Fruit fly (Drosophila melanogaster) whole organism, embryonic: ENCODE results near the gene und.

Experiments
- Antp ChIP-seq: fragments of 200-800 bp; sonication (Bioruptor generic); optimal IDR thresholded peaks from 3 replicates; lab custom pipeline; 2016; ENCODE audit warnings: missing biosample characterization, missing genetic modification characterization
- Asciz ChIP-seq: fragments of 200-800 bp; sonication (Bioruptor generic); optimal IDR thresholded peaks from 2 replicates; lab custom pipeline; 2017; ENCODE audit warnings: missing biosample characterization, mild to moderate bottlenecking, missing genetic modification characterization, missing genetic modification reagents
- B-H1 ChIP-seq: fragments of 200-800 bp; sonication (Bioruptor generic); IDR thresholded peaks from 3 replicates; pipeline ENCODE4 v1.3.6; 2022; ENCODE audit warnings: missing biosample characterization, missing genetic modification characterization
- BEAF-32 ChIP-seq: fragments of 200-800 bp; sonication (Bioruptor generic); optimal IDR thresholded peaks from 3 replicates; lab custom pipeline; 2017; ENCODE audit warnings: missing biosample characterization, missing genetic modification characterization, mild to moderate bottlenecking, moderate library complexity, missing genetic modification reagents
- CG10543 ChIP-seq: fragments of 200-800 bp; sonication (Bioruptor generic); optimal IDR thresholded peaks from 3 replicates; lab custom pipeline; 2017; ENCODE audit warnings: missing biosample characterization, mild to moderate bottlenecking, missing genetic modification characterization, moderate library complexity
- CG14050 ChIP-seq: fragments of 200-800 bp; sonication (Bioruptor generic); IDR thresholded peaks from 3 replicates; pipeline ENCODE4 v1.3.6; 2022; ENCODE audit warnings: missing biosample characterization, missing genetic modification characterization
- CG14441 ChIP-seq: fragments of 200-800 bp; sonication (Bioruptor generic); IDR thresholded peaks from 2 replicates; pipeline ENCODE4 v1.3.6; 2022; ENCODE audit warnings: missing biosample characterization, missing genetic modification characterization
- CG14667 ChIP-seq: fragments of 200-800 bp; sonication (Bioruptor generic); IDR thresholded peaks from 2 replicates; pipeline ENCODE4 v1.3.6; 2022; ENCODE audit warnings: missing biosample characterization, missing genetic modification characterization
- CG17568 ChIP-seq: fragments of 200-800 bp; sonication (Bioruptor generic); optimal IDR thresholded peaks from 2 replicates; lab custom pipeline; 2018; ENCODE audit warnings: missing biosample characterization, mild to moderate bottlenecking, missing genetic modification characterization, moderate library complexity
- CG17612 ChIP-seq: fragments of 200-800 bp; sonication (Bioruptor generic); IDR thresholded peaks from 2 replicates; pipeline ENCODE4 v1.3.6; 2022; ENCODE audit warnings: missing biosample characterization, missing genetic modification characterization
- CG1792 ChIP-seq: fragments of 200-800 bp; sonication (Bioruptor generic); optimal IDR thresholded peaks from 2 replicates; lab custom pipeline; 2016; ENCODE audit warnings: missing biosample characterization, missing genetic modification characterization
- CG2678 ChIP-seq: fragments of 200-800 bp; sonication (Bioruptor generic); optimal IDR thresholded peaks from 3 replicates; lab custom pipeline; 2019; ENCODE audit warnings: missing biosample characterization, mild to moderate bottlenecking, missing genetic modification characterization, moderate library complexity
- CG34224 ChIP-seq: fragments of 200-800 bp; sonication (Bioruptor generic); IDR thresholded peaks from 3 replicates; pipeline ENCODE4 v1.3.6; 2022; ENCODE audit warnings: missing biosample characterization, missing genetic modification characterization; ENCODE audit not compliant: partially characterized antibody
- CG4360 ChIP-seq: fragments of 200-800 bp; sonication (Bioruptor generic); IDR thresholded peaks from 2 replicates; pipeline ENCODE4 v1.3.6; 2022; ENCODE audit warnings: missing biosample characterization, missing genetic modification characterization
- CG4854 ChIP-seq: fragments of 200-800 bp; sonication (Bioruptor generic); optimal IDR thresholded peaks from 2 replicates; lab custom pipeline; 2016; ENCODE audit warnings: missing biosample characterization, missing genetic modification characterization, inconsistent platforms
- CG5953 ChIP-seq: fragments of 200-800 bp; sonication (Bioruptor generic); IDR thresholded peaks from 2 replicates; pipeline ENCODE4 v1.3.6; 2022; ENCODE audit warnings: missing biosample characterization, missing genetic modification characterization
- CG7786 ChIP-seq: fragments of 200-800 bp; sonication (Bioruptor generic); optimal IDR thresholded peaks from 2 replicates; lab custom pipeline; 2016; ENCODE audit warnings: missing biosample characterization, missing genetic modification characterization
- CG8388 ChIP-seq: fragments of 200-800 bp; sonication (Bioruptor generic); optimal IDR thresholded peaks from 2 replicates; lab custom pipeline; 2019; ENCODE audit warnings: missing biosample characterization, mild to moderate bottlenecking, missing genetic modification characterization, moderate library complexity
- CHES-1-like ChIP-seq: fragments of 200-800 bp; sonication (Bioruptor generic); optimal IDR thresholded peaks from 2 replicates; lab custom pipeline; 2016; ENCODE audit warnings: missing biosample characterization, missing genetic modification characterization
- Dad ChIP-seq: fragments of 200-800 bp; sonication (Bioruptor generic); optimal IDR thresholded peaks from 3 replicates; lab custom pipeline; 2016; ENCODE audit warnings: missing biosample characterization, missing genetic modification characterization
- Dfd ChIP-seq, 2 experiments: fragments of >200 bp; optimal IDR thresholded peaks; 2 replicates each; lab custom pipeline; 2017; ENCODE audit warnings: missing biosample characterization in 2 of 2, missing genetic modification characterization in 2 of 2
- GATAe ChIP-seq: fragments of 200-800 bp; sonication (Bioruptor generic); conservative IDR thresholded peaks from 2 replicates; pipeline ENCODE4 v1.3.6; 2022; ENCODE audit warnings: missing biosample characterization, missing genetic modification characterization
- HHEX ChIP-seq: fragments of 200-800 bp; sonication (Bioruptor generic); optimal IDR thresholded peaks from 3 replicates; lab custom pipeline; 2017; ENCODE audit warnings: missing biosample characterization, mild to moderate bottlenecking, missing genetic modification characterization, missing genetic modification reagents
- Hand ChIP-seq: fragments of 200-800 bp; sonication (Bioruptor generic); optimal IDR thresholded peaks from 2 replicates; lab custom pipeline; 2017; ENCODE audit warnings: mild to moderate bottlenecking, missing biosample characterization, missing genetic modification reagents, missing genetic modification characterization
- Hr3 ChIP-seq: fragments of 200-800 bp; sonication (Bioruptor generic); optimal IDR thresholded peaks from 3 replicates; lab custom pipeline; 2016; ENCODE audit warnings: missing biosample characterization, missing genetic modification characterization
- MTF-1 ChIP-seq: fragments of 200-800 bp; sonication (Bioruptor generic); optimal IDR thresholded peaks from 2 replicates; lab custom pipeline; 2018; ENCODE audit warnings: missing biosample characterization, mild to moderate bottlenecking, missing genetic modification characterization, borderline replicate concordance
- Neu2 ChIP-seq: fragments of 200-800 bp; sonication (Bioruptor generic); optimal IDR thresholded peaks from 3 replicates; lab custom pipeline; 2016; ENCODE audit warnings: missing biosample characterization, missing genetic modification characterization, borderline replicate concordance
- Optix ChIP-seq: fragments of 200-800 bp; sonication (Bioruptor generic); IDR thresholded peaks from 3 replicates; pipeline ENCODE4 v1.3.6; 2022; ENCODE audit warnings: missing biosample characterization, missing genetic modification characterization
- Sox100B ChIP-seq: fragments of 200-800 bp; sonication (Bioruptor generic); optimal IDR thresholded peaks from 3 replicates; lab custom pipeline; 2018; ENCODE audit warnings: missing biosample characterization, mild to moderate bottlenecking, missing genetic modification characterization
- Spps ChIP-seq: fragments of 200-800 bp; sonication (Bioruptor generic); optimal IDR thresholded peaks from 2 replicates; lab custom pipeline; 2018; ENCODE audit warnings: missing biosample characterization, mild to moderate bottlenecking, missing genetic modification characterization
- Xrp1 ChIP-seq: fragments of 200-800 bp; sonication (Bioruptor generic); IDR thresholded peaks from 2 replicates; pipeline ENCODE4 v1.3.6; 2022; ENCODE audit warnings: missing biosample characterization, missing genetic modification characterization
- ap ChIP-seq: fragments of 200-800 bp; sonication (Bioruptor generic); IDR thresholded peaks from 2 replicates; pipeline ENCODE4 v1.3.6; 2022; ENCODE audit warnings: missing biosample characterization, missing genetic modification characterization
- cato ChIP-seq: fragments of 200-800 bp; sonication (Bioruptor generic); optimal IDR thresholded peaks from 2 replicates; lab custom pipeline; 2016; ENCODE audit warnings: missing biosample characterization, missing genetic modification characterization, borderline replicate concordance
- corto ChIP-seq: fragments of 200-800 bp; sonication (Bioruptor generic); optimal IDR thresholded peaks from 2 replicates; lab custom pipeline; 2016; ENCODE audit warnings: missing biosample characterization, mild to moderate bottlenecking, missing genetic modification characterization, moderate library complexity
- crc ChIP-seq: fragments of 200-800 bp; sonication (Bioruptor generic); optimal IDR thresholded peaks from 2 replicates; lab custom pipeline; 2016; ENCODE audit warnings: missing biosample characterization, missing genetic modification characterization
- dati ChIP-seq: fragments of 200-800 bp; sonication (Bioruptor generic); IDR thresholded peaks from 2 replicates; pipeline ENCODE4 v1.3.6; 2022; ENCODE audit warnings: missing biosample characterization, missing genetic modification characterization
- ewg ChIP-seq: fragments of 200-800 bp; sonication (Bioruptor generic); optimal IDR thresholded peaks from 3 replicates; lab custom pipeline; 2017; ENCODE audit warnings: mild to moderate bottlenecking, missing biosample characterization, missing genetic modification reagents, missing genetic modification characterization
- gfzf ChIP-seq: fragments of 200-800 bp; sonication (Bioruptor generic); optimal IDR thresholded peaks from 2 replicates; lab custom pipeline; 2016; ENCODE audit warnings: missing biosample characterization, mild to moderate bottlenecking, missing genetic modification characterization, moderate library complexity
- grau ChIP-seq: fragments of 200-800 bp; optimal IDR thresholded peaks from 3 replicates; lab custom pipeline; 2019; ENCODE audit warnings: missing biosample characterization, mild to moderate bottlenecking, missing genetic modification characterization, moderate library complexity
- kah ChIP-seq: fragments of 200-800 bp; sonication (Bioruptor generic); optimal IDR thresholded peaks from 2 replicates; lab custom pipeline; 2018; ENCODE audit warnings: missing biosample characterization, mild to moderate bottlenecking, missing genetic modification characterization
- lbe ChIP-seq: fragments of 200-800 bp; sonication (Bioruptor generic); optimal IDR thresholded peaks from 2 replicates; lab custom pipeline; 2016; ENCODE audit warnings: missing biosample characterization, mild to moderate bottlenecking, missing genetic modification characterization
- lov ChIP-seq, 2 experiments: fragments of 200-800 bp in 1 of 2; fragments of >200 bp in 1 of 2; sonication (Bioruptor generic) in 1 of 2; IDR thresholded peaks in 1 of 2; optimal IDR thresholded peaks in 1 of 2; 2 replicates in 1 of 2; 3 replicates in 1 of 2; pipeline versions ENCODE4 v1.3.6 to Lab custom; 2017 to 2022; ENCODE audit warnings: missing biosample characterization in 1 of 2, missing genetic modification characterization in 1 of 2
- nom ChIP-seq: fragments of 200-800 bp; sonication (Bioruptor generic); optimal IDR thresholded peaks from 2 replicates; lab custom pipeline; 2017; ENCODE audit warnings: missing biosample characterization, missing genetic modification characterization, mild to moderate bottlenecking, moderate library complexity, missing genetic modification reagents
- p53 ChIP-seq: fragments of 200-800 bp; sonication (Bioruptor generic); optimal IDR thresholded peaks from 2 replicates; lab custom pipeline; 2016; ENCODE audit warnings: missing biosample characterization, missing genetic modification characterization
- sima ChIP-seq: fragments of 200-800 bp; sonication (Bioruptor generic); optimal IDR thresholded peaks from 2 replicates; lab custom pipeline; 2016; ENCODE audit warnings: missing biosample characterization, missing genetic modification characterization
- slp2 ChIP-seq: fragments of 200-800 bp; sonication (Bioruptor generic); optimal IDR thresholded peaks from 2 replicates; lab custom pipeline; 2016; ENCODE audit warnings: missing biosample characterization, missing genetic modification characterization
- so ChIP-seq: fragments of 200-800 bp; sonication (Bioruptor generic); IDR thresholded peaks from 3 replicates; pipeline ENCODE4 v1.3.6; 2022; ENCODE audit warnings: missing biosample characterization, missing genetic modification characterization
- sqz ChIP-seq: fragments of 200-800 bp; sonication (Bioruptor generic); optimal IDR thresholded peaks from 3 replicates; lab custom pipeline; 2018; ENCODE audit warnings: missing biosample characterization, mild to moderate bottlenecking, missing genetic modification characterization
- tup ChIP-seq: fragments of 200-800 bp; sonication (Bioruptor generic); optimal IDR thresholded peaks from 2 replicates; lab custom pipeline; 2016; ENCODE audit warnings: missing biosample characterization, mild to moderate bottlenecking, missing genetic modification characterization, moderate library complexity
- zf30C ChIP-seq: fragments of 200-800 bp; sonication (Bioruptor generic); optimal IDR thresholded peaks from 3 replicates; lab custom pipeline; 2018; ENCODE audit warnings: missing biosample characterization, mild to moderate bottlenecking, missing genetic modification characterization

The und gene

DNA sequence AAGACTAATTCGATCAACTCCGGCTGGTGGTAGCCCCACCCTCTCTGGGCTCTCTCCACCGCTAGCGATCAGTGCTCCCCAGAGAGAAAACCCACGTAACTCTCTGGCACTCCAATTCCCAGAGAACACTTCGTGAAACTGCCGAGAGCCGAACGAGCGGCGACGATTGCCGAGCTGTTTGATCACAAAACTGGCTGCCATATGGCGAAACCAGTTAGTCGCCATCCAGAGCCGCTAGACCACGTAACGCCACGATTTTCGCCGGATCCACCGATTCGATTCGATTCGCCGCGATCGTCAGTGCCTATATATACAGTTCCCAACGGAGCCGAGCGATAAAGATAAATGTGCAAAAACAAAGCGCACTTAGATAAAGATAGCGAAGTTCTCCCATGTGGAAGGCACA is 19.0 kb downstream of the und start, which contains the start of gene IP3K1 (continued):
- TF ChIP-seq sqz (GFP tag; lab: Kevin White, UChicago) (peak; percentile 25), sima (GFP tag; lab: Kevin White, UChicago) (no peak), Sox100B (GFP tag; lab: Kevin White, UChicago) (no peak), CG14667 (no peak), CG7786 (peak; percentile 8), dati (no peak), ap (GFP tag; lab: Robert Waterston, UW) (0 out of 2 replicates have a peak, but pooled peaks have one; percentile 8), nom (GFP tag; lab: Kevin White, UChicago) (peak; percentile 85), CG34224 (peak; percentile 74), lbe (GFP tag; lab: Kevin White, UChicago) (peak; percentile 63), crc (GFP tag; lab: Kevin White, UChicago) (no peak), CG14441 (GFP tag; lab: Robert Waterston, UW) (peak; percentile 49; the same call in 1 of the 2 replicates), kah (GFP tag; lab: Kevin White, UChicago) (peak; percentile 56), corto (GFP tag; lab: Kevin White, UChicago) (no peak), CG2678 (peak; percentile 35), gfzf (GFP tag; lab: Kevin White, UChicago) (no peak), cato (GFP tag; lab: Kevin White, UChicago) (no peak), BEAF-32 (GFP tag; lab: Kevin White, UChicago) (no peak), Antp (GFP tag; lab: Kevin White, UChicago) (peak; percentile 24), CG1792 (GFP tag; lab: Kevin White, UChicago) (no peak), CG4854 (GFP tag; lab: Kevin White, UChicago) (no peak), zf30C (no peak), CHES-1-like (GFP tag; lab: Kevin White, UChicago) (no peak), CG17568 (GFP tag; lab: Kevin White, UChicago) (peak; percentile 32), CG10543 (GFP tag; lab: Kevin White, UChicago) (peak; percentile 85), slp2 (GFP tag; lab: Kevin White, UChicago) (no peak), CG14050 (GFP tag; lab: Robert Waterston, UW) (no peak), lov (optimal IDR thresholded peaks at IDR 0.05; lab: Kevin White, UChicago) (no peak), lov (GFP tag; IDR thresholded peaks at IDR 0.05; lab: Robert Waterston, UW) (no peak; the same call in 2 of the 3 replicates), B-H1 (GFP tag; lab: Robert Waterston, UW) (no peak), HHEX (GFP tag; lab: Kevin White, UChicago) (peak; percentile 37), Hr3 (GFP tag; lab: Kevin White, UChicago) (no peak), so (GFP tag; lab: Robert Waterston, UW) (peak; percentile 66; the same call in 2 of the 3 replicates), Asciz (no peak), p53 (GFP tag; lab: Kevin White, UChicago) (no peak), tup (GFP tag; lab: Kevin White, UChicago) (no peak), CG8388 (GFP tag; lab: Kevin White, UChicago) (peak; percentile 4), GATAe (peak; percentile 37; the same call in 1 of the 2 replicates), CG5953 (GFP tag; lab: Robert Waterston, UW) (peak; percentile 57; the same call in 1 of the 2 replicates), Dad (peak; percentile 26), grau (tag; lab: Kevin White, UChicago) (peak; percentile 40), Optix (GFP tag; lab: Robert Waterston, UW) (no peak), MTF-1 (GFP tag; lab: Kevin White, UChicago) (peak; percentile 43), Spps (tag; lab: Kevin White, UChicago) (no peak), CG17612 (GFP tag; lab: Robert Waterston, UW) (no peak), Hand (peak; percentile 61), ewg (GFP tag; lab: Kevin White, UChicago) (no peak), CG4360 (peak; percentile 16; the same call in 1 of the 2 replicates), Xrp1 (GFP tag; lab: Robert Waterston, UW) (0 out of 2 replicates have a peak, but pooled peaks have one; percentile 34), Dfd (GFP tag; optimal IDR thresholded peaks at IDR 0.05; lab: Kevin White, UChicago) (no peak), Neu2 (GFP tag; lab: Kevin White, UChicago) (no peak)
